Fruit fly (Drosophila melanogaster) whole organism, adult: Measurements from ENCODE around the gene CG4957.
A peak's percentile ranks its signal among the peaks of the same experiment; 100 is the strongest.

ENCODE experiments used
- CG11617 ChIP-seq: fragments of 200-800 bp; sonication (Bioruptor generic); optimal IDR thresholded peaks from 2 replicates; lab custom pipeline; 2017; ENCODE audit warnings: mild to moderate bottlenecking, missing biosample characterization, missing genetic modification reagents, missing genetic modification characterization
- CG12768 ChIP-seq: fragments of 200-800 bp; sonication (Bioruptor generic); optimal IDR thresholded peaks from 2 replicates; lab custom pipeline; 2017; ENCODE audit warnings: missing biosample characterization, missing genetic modification characterization, mild to moderate bottlenecking, moderate library complexity, missing genetic modification reagents
- CG14711 ChIP-seq: fragments of 200-800 bp; sonication (Bioruptor generic); optimal IDR thresholded peaks from 2 replicates; lab custom pipeline; 2018; ENCODE audit warnings: missing biosample characterization, mild to moderate bottlenecking, missing genetic modification characterization, moderate library complexity
- CG1620 ChIP-seq: fragments of 200-800 bp; sonication (Bioruptor generic); optimal IDR thresholded peaks from 2 replicates; lab custom pipeline; 2016; ENCODE audit warnings: missing biosample characterization, missing genetic modification characterization
- CG33017 ChIP-seq: fragments of 200-800 bp; sonication (Bioruptor generic); optimal IDR thresholded peaks from 2 replicates; lab custom pipeline; 2018; ENCODE audit warnings: missing biosample characterization, mild to moderate bottlenecking, missing genetic modification characterization, moderate library complexity
- CG5204 ChIP-seq: fragments of 200-800 bp; sonication (Bioruptor generic); optimal IDR thresholded peaks from 2 replicates; lab custom pipeline; 2016; ENCODE audit warnings: missing biosample characterization, missing genetic modification characterization
- CG7045 ChIP-seq: fragments of 200-800 bp; sonication (Bioruptor generic); optimal IDR thresholded peaks from 2 replicates; lab custom pipeline; 2017; ENCODE audit warnings: missing biosample characterization, mild to moderate bottlenecking, missing genetic modification characterization
- CG7101 ChIP-seq: fragments of 200-800 bp; sonication (Bioruptor generic); optimal IDR thresholded peaks from 2 replicates; lab custom pipeline; 2018; ENCODE audit warnings: missing biosample characterization, mild to moderate bottlenecking, missing genetic modification characterization, moderate library complexity
- Clk ChIP-seq: fragments of 200-800 bp; sonication (Bioruptor generic); optimal IDR thresholded peaks from 2 replicates; lab custom pipeline; 2017; ENCODE audit warnings: missing biosample characterization, missing genetic modification characterization
- Crg-1 ChIP-seq: fragments of 200-800 bp; sonication (Bioruptor generic); optimal IDR thresholded peaks from 2 replicates; lab custom pipeline; 2016; ENCODE audit warnings: missing biosample characterization, missing genetic modification characterization
- Hr96 ChIP-seq: fragments of 200-800 bp; sonication (Bioruptor generic); optimal IDR thresholded peaks from 2 replicates; lab custom pipeline; 2016; ENCODE audit warnings: missing biosample characterization, missing genetic modification characterization
- Mnt ChIP-seq: fragments of 200-800 bp; sonication (Bioruptor generic); optimal IDR thresholded peaks from 2 replicates; lab custom pipeline; 2016; ENCODE audit warnings: missing biosample characterization, mild to moderate bottlenecking, missing genetic modification characterization
- bab1 ChIP-seq: fragments of 200-800 bp; sonication (Bioruptor generic); optimal IDR thresholded peaks from 3 replicates; lab custom pipeline; 2019; ENCODE audit warnings: missing biosample characterization, mild to moderate bottlenecking, missing genetic modification characterization, moderate library complexity
- cic ChIP-seq: fragments of 200-800 bp; sonication (Bioruptor generic); optimal IDR thresholded peaks from 2 replicates; lab custom pipeline; 2017; ENCODE audit warnings: missing biosample characterization, mild to moderate bottlenecking, missing genetic modification characterization, moderate library complexity
- cnc ChIP-seq, 2 experiments: fragments of >200 bp; optimal IDR thresholded peaks; 2 replicates each; lab custom pipeline; 2017
- kay ChIP-seq: fragments of 200-800 bp; sonication (Bioruptor generic); peaks from one replicate; lab custom pipeline; 2016; ENCODE audit warnings: missing biosample characterization, missing genetic modification characterization, borderline replicate concordance
- ovo ChIP-seq: fragments of 200-800 bp; sonication (Bioruptor generic); optimal IDR thresholded peaks from 2 replicates; lab custom pipeline; 2016; ENCODE audit warnings: missing biosample characterization, missing genetic modification characterization
- pad ChIP-seq: fragments of 200-800 bp; sonication (Bioruptor generic); optimal IDR thresholded peaks from 3 replicates; lab custom pipeline; 2017; ENCODE audit warnings: missing biosample characterization, missing genetic modification characterization, mild to moderate bottlenecking, moderate library complexity, missing genetic modification reagents
- tj ChIP-seq: fragments of 200-800 bp; sonication (Bioruptor generic); optimal IDR thresholded peaks from 3 replicates; lab custom pipeline; 2017; ENCODE audit warnings: missing biosample characterization, mild to moderate bottlenecking, missing genetic modification characterization, moderate library complexity
- toe ChIP-seq: fragments of 200-800 bp; sonication (Bioruptor generic); optimal IDR thresholded peaks from 2 replicates; lab custom pipeline; 2016; ENCODE audit warnings: missing biosample characterization, missing genetic modification characterization

Gene CG4957

dm6 chr2L:10266511-10266910 lies 2.2 kb upstream of the CG4957 start, which contains the start of gene CG4953:
Gene CG4953, plus strand, starts transcription at chr2L:10266703.
- TF ChIP-seq cic (no peak), toe (GFP tag; lab: Kevin White, UChicago) (no peak), CG12768 (GFP tag; lab: Kevin White, UChicago) (no peak), cnc (optimal IDR thresholded peaks at IDR 0.05; lab: Kevin White, UChicago) (no peak), Hr96 (GFP tag; lab: Kevin White, UChicago) (no peak), CG14711 (tag; lab: Kevin White, UChicago) (no peak), CG11617 (GFP tag; lab: Kevin White, UChicago) (no peak)

DNA sequence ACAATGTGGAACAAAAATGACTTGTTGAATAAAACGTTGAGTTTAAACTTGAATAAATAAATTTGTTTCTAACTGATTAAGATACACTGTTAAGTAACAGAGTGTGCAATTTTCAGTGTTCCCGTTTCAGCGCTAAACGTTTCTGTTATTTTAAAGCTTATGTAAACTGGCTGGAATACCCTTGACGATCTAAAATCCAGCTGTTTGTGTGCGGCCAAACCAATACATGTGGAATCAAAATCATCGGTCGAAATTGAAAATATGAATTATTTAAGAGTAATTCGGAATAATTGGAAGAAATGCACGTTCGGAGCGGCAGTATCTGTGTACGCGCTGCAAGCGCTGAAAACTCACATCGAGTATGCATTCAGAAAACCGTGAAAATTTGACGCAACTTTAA lies 1.2 kb downstream of the CG4957 start, which contains the start of gene Mulk:
Gene Mulk, plus strand, starts transcription at position 198 of the 400 bp plus-strand sequence.
- no peak for TF ChIP-seq pad (GFP tag; lab: Kevin White, UChicago)
- TF ChIP-seq CG7101 (tag; lab: Kevin White, UChicago): no peak
- no peak for TF ChIP-seq CG5204
- TF ChIP-seq ovo (GFP tag; lab: Kevin White, UChicago): no peak
- no peak for TF ChIP-seq Mnt (GFP tag; lab: Kevin White, UChicago)
- TF ChIP-seq CG12768 (GFP tag; lab: Kevin White, UChicago): no peak
- no peak for TF ChIP-seq Crg-1 (GFP tag; lab: Kevin White, UChicago)
- TF ChIP-seq Clk (GFP tag; lab: Kevin White, UChicago): no peak
- no peak for TF ChIP-seq CG14711 (tag; lab: Kevin White, UChicago)
- no peak for TF ChIP-seq CG7045
- TF ChIP-seq tj (GFP tag; lab: Kevin White, UChicago): no peak
- TF ChIP-seq CG33017 (tag; lab: Kevin White, UChicago): no peak
- no peak for TF ChIP-seq kay (GFP tag; lab: Kevin White, UChicago)

DNA sequence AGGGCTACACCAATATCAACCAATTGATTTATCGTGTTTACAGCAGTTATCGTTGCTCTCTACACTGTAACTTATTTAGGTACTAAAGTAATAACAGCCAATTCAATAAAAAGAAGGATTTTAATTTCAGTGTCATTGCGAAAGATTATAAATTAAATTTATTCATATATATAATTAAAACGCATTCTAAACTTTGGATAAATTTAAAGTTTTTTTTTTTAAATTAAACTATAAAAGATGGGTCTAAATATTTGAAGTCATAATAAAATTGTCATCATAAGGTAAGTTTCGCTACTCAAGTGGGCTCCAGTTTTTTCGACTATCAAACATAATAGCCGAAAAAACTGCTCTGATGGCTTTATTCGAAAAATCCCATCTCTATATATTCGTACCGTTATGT lies 3.6 kb downstream of the CG4957 start, which contains the start of gene trk:
Gene trk, minus strand, starts transcription at position 101 of the 400 bp plus-strand sequence.
- TF ChIP-seq CG7045: no peak
- TF ChIP-seq CG1620 (GFP tag; lab: Kevin White, UChicago): no peak
- no peak for TF ChIP-seq cnc (optimal IDR thresholded peaks at IDR 0.05; lab: Kevin White, UChicago)
- TF ChIP-seq tj (GFP tag; lab: Kevin White, UChicago): no peak
- no peak for TF ChIP-seq CG5204
- TF ChIP-seq CG14711 (tag; lab: Kevin White, UChicago): no peak
- TF ChIP-seq CG33017 (tag; lab: Kevin White, UChicago): no peak

DNA sequence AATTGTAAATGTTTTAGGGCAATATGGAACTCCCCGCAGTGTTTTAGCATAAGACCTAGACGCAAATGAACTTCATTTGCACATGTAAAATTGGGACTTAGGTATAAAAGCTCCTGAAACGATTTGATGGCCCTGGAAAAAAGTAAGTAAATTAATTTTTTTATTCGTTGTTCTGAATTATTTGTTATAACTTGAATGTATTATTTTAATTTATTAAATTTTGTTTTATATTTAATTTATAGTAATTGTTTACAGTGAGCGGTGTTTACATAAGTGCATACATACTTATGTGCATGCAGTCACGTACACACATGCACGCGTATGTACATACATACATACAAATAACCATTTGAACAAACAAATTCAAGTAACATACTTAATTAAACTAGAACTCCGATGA lies 7.8 kb downstream of the CG4957 start:
- TF ChIP-seq CG7045 (peak; percentile 68), CG12768 (GFP tag; lab: Kevin White, UChicago) (peak; percentile 29), CG1620 (GFP tag; lab: Kevin White, UChicago) (no peak), cic (no peak), CG33017 (tag; lab: Kevin White, UChicago) (no peak), CG5204 (no peak), Crg-1 (GFP tag; lab: Kevin White, UChicago) (no peak), toe (GFP tag; lab: Kevin White, UChicago) (no peak), tj (GFP tag; lab: Kevin White, UChicago) (peak; percentile 25), bab1 (GFP tag; lab: Kevin White, UChicago) (peak; percentile 63), CG14711 (tag; lab: Kevin White, UChicago) (peak; percentile 64), CG11617 (GFP tag; lab: Kevin White, UChicago) (peak; percentile 50), kay (GFP tag; lab: Kevin White, UChicago) (peak; percentile 45), Hr96 (GFP tag; lab: Kevin White, UChicago) (no peak), Clk (GFP tag; lab: Kevin White, UChicago) (no peak), CG7101 (tag; lab: Kevin White, UChicago) (peak; percentile 15), Mnt (GFP tag; lab: Kevin White, UChicago) (no peak)

DNA sequence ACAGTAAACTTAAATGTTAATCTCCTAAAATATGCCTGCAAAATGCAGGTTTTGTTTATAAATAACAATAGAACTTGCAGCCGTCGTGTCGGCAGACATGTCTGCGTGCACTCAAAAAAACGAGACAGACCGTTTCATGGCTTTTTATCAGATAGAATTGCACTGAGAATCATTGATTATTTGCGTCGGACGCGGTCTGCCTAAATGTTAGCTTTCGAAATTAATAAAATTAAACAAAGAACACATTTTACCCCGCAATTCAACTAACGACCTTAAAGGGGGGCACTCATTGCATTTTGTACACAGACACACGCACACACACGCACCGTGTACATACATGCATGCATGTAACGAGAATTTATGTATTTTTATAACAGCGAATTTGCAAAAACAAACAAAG lies 8.2 kb downstream of the CG4957 start:
- TF ChIP-seq CG7045 (no peak), cnc (optimal IDR thresholded peaks at IDR 0.05; lab: Kevin White, UChicago) (no peak), CG1620 (GFP tag; lab: Kevin White, UChicago) (no peak), Crg-1 (GFP tag; lab: Kevin White, UChicago) (no peak), CG11617 (GFP tag; lab: Kevin White, UChicago) (peak; percentile 30), Mnt (GFP tag; lab: Kevin White, UChicago) (peak; percentile 51), pad (GFP tag; lab: Kevin White, UChicago) (no peak), kay (GFP tag; lab: Kevin White, UChicago) (peak; percentile 70), tj (GFP tag; lab: Kevin White, UChicago) (peak; percentile 21), CG14711 (tag; lab: Kevin White, UChicago) (no peak), bab1 (GFP tag; lab: Kevin White, UChicago) (no peak), ovo (GFP tag; lab: Kevin White, UChicago) (no peak), CG12768 (GFP tag; lab: Kevin White, UChicago) (peak; percentile 32), toe (GFP tag; lab: Kevin White, UChicago) (no peak), Hr96 (GFP tag; lab: Kevin White, UChicago) (no peak), cic (no peak), CG7101 (tag; lab: Kevin White, UChicago) (no peak), Clk (GFP tag; lab: Kevin White, UChicago) (no peak), CG33017 (tag; lab: Kevin White, UChicago) (no peak), CG5204 (no peak)

DNA sequence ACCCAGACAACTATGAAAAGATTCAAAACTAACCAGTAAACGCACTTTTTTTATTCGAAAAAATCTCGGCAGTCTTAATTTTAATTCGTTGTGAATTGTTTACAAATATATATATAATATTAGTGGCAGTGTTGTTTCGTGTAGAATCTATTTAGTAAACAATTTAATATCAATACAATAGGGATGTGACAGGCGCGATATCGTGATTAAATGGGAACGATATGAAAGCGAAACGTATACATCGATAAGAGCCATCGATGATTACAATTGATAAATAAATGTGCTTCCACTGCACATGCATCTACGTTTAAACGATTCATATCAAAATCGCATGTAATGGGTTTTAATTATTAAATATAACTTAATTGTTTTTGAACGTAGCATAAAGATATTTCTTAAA lies 8.7 kb downstream of the CG4957 start:
- TF ChIP-seq Crg-1 (GFP tag; lab: Kevin White, UChicago) (no peak), tj (GFP tag; lab: Kevin White, UChicago) (no peak), kay (GFP tag; lab: Kevin White, UChicago) (peak; percentile 71), bab1 (GFP tag; lab: Kevin White, UChicago) (peak; percentile 34), CG7101 (tag; lab: Kevin White, UChicago) (peak; percentile 3), CG1620 (GFP tag; lab: Kevin White, UChicago) (peak; percentile 41)
